Worm (Caenorhabditis elegans) whole organism, young adult: Measurements from ENCODE around the gene C46A5.6.

ENCODE experiments used
- C06A6.2 ChIP-seq: fragments of 200-800 bp; sonication (Bioruptor generic); conservative IDR thresholded peaks from 2 replicates; pipeline ENCODE4 v1.3.6; 2022; ENCODE audit warnings: missing genetic modification characterization, missing compliant biosample characterization
- F33H1.4 ChIP-seq: fragments of 200-800 bp; sonication (Bioruptor generic); IDR thresholded peaks from 2 replicates; pipeline ENCODE4 v1.3.6; 2022; ENCODE audit warnings: missing genetic modification reagents, missing genetic modification characterization, missing compliant biosample characterization
- F39B2.1 ChIP-seq: fragments of 200-800 bp; sonication (Bioruptor generic); IDR thresholded peaks from 2 replicates; pipeline ENCODE4 v1.3.6; 2022; ENCODE audit warnings: missing genetic modification reagents, missing genetic modification characterization, missing compliant biosample characterization
- F52B5.7 ChIP-seq: sonication (generic microtip); optimal IDR thresholded peaks from 2 replicates; lab custom pipeline; 2016; ENCODE audit warnings: mild to moderate bottlenecking, missing genetic modification characterization, missing compliant biosample characterization
- F57A8.1 ChIP-seq: fragments of 200-800 bp; sonication (Bioruptor generic); optimal IDR thresholded peaks from 2 replicates; lab custom pipeline; 2018; ENCODE audit warnings: mild to moderate bottlenecking, missing genetic modification characterization, moderate library complexity, missing compliant biosample characterization
- F57C9.4 ChIP-seq: sonication (generic microtip); optimal IDR thresholded peaks from 2 replicates; lab custom pipeline; 2017; ENCODE audit warnings: mild to moderate bottlenecking, missing genetic modification characterization, missing compliant biosample characterization
- K11D2.4 ChIP-seq: fragments of 200-800 bp; sonication (Bioruptor generic); IDR thresholded peaks from 2 replicates; pipeline ENCODE4 v1.3.6; 2022; ENCODE audit warnings: missing genetic modification reagents, missing genetic modification characterization, missing compliant biosample characterization
- K12H6.12 ChIP-seq: fragments of 200-800 bp; sonication (Bioruptor generic); optimal IDR thresholded peaks from 2 replicates; lab custom pipeline; 2018; ENCODE audit warnings: mild to moderate bottlenecking, missing genetic modification characterization, missing compliant biosample characterization
- Y53F4B.3 ChIP-seq: fragments of 200-800 bp; sonication (Bioruptor generic); IDR thresholded peaks from 2 replicates; pipeline ENCODE4 v1.3.6; 2022; ENCODE audit warnings: missing genetic modification reagents, missing genetic modification characterization, missing compliant biosample characterization
- Y56A3A.18 ChIP-seq: fragments of 200-800 bp; sonication (Bioruptor generic); IDR thresholded peaks from 2 replicates; pipeline ENCODE4 v1.3.6; 2022; ENCODE audit warnings: missing genetic modification reagents, missing genetic modification characterization, missing compliant biosample characterization
- Y79H2A.3 ChIP-seq: fragments of 200-800 bp; sonication (Bioruptor generic); conservative IDR thresholded peaks from 2 replicates; pipeline ENCODE4 v1.3.6; 2022; ENCODE audit warnings: missing genetic modification reagents, missing genetic modification characterization, missing compliant biosample characterization
- Y95B8A.8 ChIP-seq: fragments of 200-800 bp; sonication (Bioruptor generic); IDR thresholded peaks from 2 replicates; pipeline ENCODE4 v1.3.6; 2022; ENCODE audit warnings: missing genetic modification reagents, missing genetic modification characterization, missing compliant biosample characterization
- aptf-3 ChIP-seq: fragments of 200-800 bp; sonication (Bioruptor generic); IDR thresholded peaks from 2 replicates; pipeline ENCODE4 v1.3.6; 2022; ENCODE audit warnings: missing genetic modification characterization, missing compliant biosample characterization
- athp-1 ChIP-seq: sonication (generic microtip); optimal IDR thresholded peaks from 2 replicates; lab custom pipeline; 2017; ENCODE audit warnings: mild to moderate bottlenecking, missing genetic modification characterization, missing compliant biosample characterization
- attf-6 ChIP-seq: fragments of 200-800 bp; sonication (Bioruptor generic); IDR thresholded peaks from 2 replicates; pipeline ENCODE4 v1.3.6; 2022; ENCODE audit warnings: missing genetic modification reagents, missing genetic modification characterization, missing compliant biosample characterization
- ccch-3 ChIP-seq: fragments of 200-800 bp; sonication (Bioruptor generic); optimal IDR thresholded peaks from 2 replicates; lab custom pipeline; 2018; ENCODE audit warnings: mild to moderate bottlenecking, missing genetic modification characterization, missing compliant biosample characterization
- ceh-100 ChIP-seq: fragments of 200-800 bp; sonication (Bioruptor generic); IDR thresholded peaks from 2 replicates; pipeline ENCODE4 v1.3.6; 2022; ENCODE audit warnings: missing genetic modification reagents, missing genetic modification characterization, missing compliant biosample characterization
- ceh-27 ChIP-seq: fragments of 200-800 bp; sonication (Bioruptor generic); optimal IDR thresholded peaks from 2 replicates; lab custom pipeline; 2018; ENCODE audit warnings: mild to moderate bottlenecking, missing genetic modification characterization, moderate library complexity, missing compliant biosample characterization
- ceh-58 ChIP-seq: fragments of 200-800 bp; sonication (Bioruptor generic); IDR thresholded peaks from 2 replicates; pipeline ENCODE4 v1.3.6; 2022; ENCODE audit warnings: missing genetic modification characterization, missing compliant biosample characterization
- ceh-79 ChIP-seq: sonication (generic microtip); optimal IDR thresholded peaks from 2 replicates; lab custom pipeline; 2017; ENCODE audit warnings: mild to moderate bottlenecking, missing genetic modification characterization, missing compliant biosample characterization
- chd-7 ChIP-seq: sonication (generic microtip); optimal IDR thresholded peaks from 2 replicates; lab custom pipeline; 2016; ENCODE audit warnings: mild to moderate bottlenecking, missing genetic modification characterization, moderate library complexity, missing compliant biosample characterization
- dox-1 ChIP-seq: fragments of 200-800 bp; sonication (Bioruptor generic); IDR thresholded peaks from 2 replicates; pipeline ENCODE4 v1.3.6; 2022; ENCODE audit warnings: missing genetic modification reagents, missing genetic modification characterization, missing compliant biosample characterization
- dpff-1 ChIP-seq: sonication (generic microtip); optimal IDR thresholded peaks from 2 replicates; lab custom pipeline; 2017; ENCODE audit warnings: mild to moderate bottlenecking, missing genetic modification characterization, missing compliant biosample characterization
- dpl-1 ChIP-seq: fragments of 150-350 bp; optimal IDR thresholded peaks from 2 replicates; lab custom pipeline; 2014; ENCODE audit warnings: missing biosample characterization, missing genetic modification reagents, missing genetic modification characterization
- fkh-3 ChIP-seq: sonication (generic microtip); optimal IDR thresholded peaks from 2 replicates; lab custom pipeline; 2016; ENCODE audit warnings: mild to moderate bottlenecking, missing genetic modification characterization, missing compliant biosample characterization
- hlh-26 ChIP-seq: fragments of 200-800 bp; sonication (Bioruptor generic); conservative IDR thresholded peaks from 2 replicates; pipeline ENCODE4 v1.3.6; 2022; ENCODE audit warnings: missing genetic modification reagents, missing genetic modification characterization, missing compliant biosample characterization
- hmg-1.2 ChIP-seq: fragments of 200-800 bp; sonication (Bioruptor generic); IDR thresholded peaks from 2 replicates; pipeline ENCODE4 v1.3.6; 2022; ENCODE audit warnings: missing genetic modification reagents, missing genetic modification characterization, missing compliant biosample characterization
- hsf-1 ChIP-seq: fragments of 200-800 bp; sonication (Bioruptor generic); IDR thresholded peaks from 2 replicates; pipeline ENCODE4 v1.3.6; 2022; ENCODE audit warnings: missing genetic modification reagents, missing genetic modification characterization, missing compliant biosample characterization
- lag-1 ChIP-seq: fragments of 200-800 bp; sonication (Bioruptor generic); IDR thresholded peaks from 2 replicates; pipeline ENCODE4 v1.3.6; 2022; ENCODE audit warnings: missing genetic modification reagents, missing genetic modification characterization, missing compliant biosample characterization
- lin-26 ChIP-seq: fragments of 200-800 bp; sonication (Bioruptor generic); IDR thresholded peaks from 2 replicates; pipeline ENCODE4 v1.3.6; 2022; ENCODE audit warnings: missing genetic modification reagents, missing genetic modification characterization, missing compliant biosample characterization
- lin-35 ChIP-seq, 3 experiments: fragments of 150-350 bp in 2 of 3; sonication (generic microtip) in 1 of 3; optimal IDR thresholded peaks; 2 replicates each; lab custom pipeline; 2014 to 2018; ENCODE audit warnings: missing biosample characterization in 3 of 3, missing genetic modification characterization in 3 of 3, missing genetic modification reagents in 3 of 3
- lin-40 ChIP-seq: sonication (generic microtip); optimal IDR thresholded peaks from 2 replicates; lab custom pipeline; 2016; ENCODE audit warnings: missing genetic modification characterization, mild to moderate bottlenecking, missing compliant biosample characterization, missing genotype, missing genetic modification reagents
- lsy-27 ChIP-seq: sonication (generic microtip); optimal IDR thresholded peaks from 2 replicates; lab custom pipeline; 2017; ENCODE audit warnings: missing genetic modification characterization, mild to moderate bottlenecking, missing compliant biosample characterization, antibody characterized with exemption, missing genotype, borderline replicate concordance; ENCODE audit not compliant: insufficient read depth
- madf-10 ChIP-seq: sonication (generic microtip); optimal IDR thresholded peaks from 2 replicates; lab custom pipeline; 2016; ENCODE audit warnings: mild to moderate bottlenecking, missing genetic modification characterization, missing compliant biosample characterization
- madf-3 ChIP-seq: fragments of 200-800 bp; sonication (Bioruptor generic); IDR thresholded peaks from 2 replicates; pipeline ENCODE4 v1.3.6; 2022; ENCODE audit warnings: missing genetic modification reagents, missing genetic modification characterization, missing compliant biosample characterization
- madf-6 ChIP-seq: fragments of 200-800 bp; sonication (Bioruptor generic); IDR thresholded peaks from 2 replicates; pipeline ENCODE4 v1.3.6; 2022; ENCODE audit warnings: missing genetic modification reagents, missing genetic modification characterization, missing compliant biosample characterization
- mcd-1 ChIP-seq: fragments of 200-800 bp; sonication (Bioruptor generic); IDR thresholded peaks from 2 replicates; pipeline ENCODE4 v1.3.6; 2022; ENCODE audit warnings: missing genetic modification reagents, missing genetic modification characterization, missing compliant biosample characterization
- mes-4 ChIP-seq: sonication (generic microtip); optimal IDR thresholded peaks from 2 replicates; lab custom pipeline; 2016; ENCODE audit warnings: missing genotype, missing genetic modification characterization, missing compliant biosample characterization
- nfya-1 ChIP-seq: sonication (generic microtip); optimal IDR thresholded peaks from 2 replicates; lab custom pipeline; 2017; ENCODE audit warnings: antibody characterized with exemption, missing compliant biosample characterization, missing genetic modification characterization, borderline replicate concordance; ENCODE audit not compliant: insufficient read depth
- nhr-90 ChIP-seq: sonication (generic microtip); optimal IDR thresholded peaks from 2 replicates; lab custom pipeline; 2016; ENCODE audit warnings: missing genotype, mild to moderate bottlenecking, missing genetic modification characterization, missing compliant biosample characterization
- pha-4 ChIP-seq: fragments of 150-350 bp; sonication (generic microtip); optimal IDR thresholded peaks from 2 replicates; lab custom pipeline; 2014; ENCODE audit warnings: missing biosample characterization, missing genetic modification reagents, missing genetic modification characterization
- repo-1 ChIP-seq: sonication (generic microtip); optimal IDR thresholded peaks from 2 replicates; lab custom pipeline; 2017; ENCODE audit warnings: mild to moderate bottlenecking, missing genetic modification characterization, missing compliant biosample characterization
- sptf-2 ChIP-seq: fragments of 200-800 bp; sonication (Bioruptor generic); optimal IDR thresholded peaks from 2 replicates; lab custom pipeline; 2018; ENCODE audit warnings: mild to moderate bottlenecking, missing genetic modification characterization, missing compliant biosample characterization
- xnd-1 ChIP-seq: sonication (generic microtip); optimal IDR thresholded peaks from 2 replicates; lab custom pipeline; 2016; ENCODE audit warnings: missing genotype, missing genetic modification reagents, missing genetic modification characterization, missing compliant biosample characterization
- zim-3 ChIP-seq: sonication (generic microtip); optimal IDR thresholded peaks from 2 replicates; lab custom pipeline; 2017; ENCODE audit warnings: mild to moderate bottlenecking, missing genetic modification characterization, moderate library complexity, missing compliant biosample characterization
- ztf-18 ChIP-seq: sonication (generic microtip); optimal IDR thresholded peaks from 2 replicates; lab custom pipeline; 2016; ENCODE audit warnings: missing genotype, mild to moderate bottlenecking, missing genetic modification characterization, missing compliant biosample characterization
- ztf-3 ChIP-seq: fragments of 200-800 bp; sonication (Bioruptor generic); optimal IDR thresholded peaks from 2 replicates; lab custom pipeline; 2018; ENCODE audit warnings: mild to moderate bottlenecking, missing genetic modification characterization, missing compliant biosample characterization
- ztf-6 ChIP-seq: fragments of 200-800 bp; sonication (Bioruptor generic); IDR thresholded peaks from 2 replicates; pipeline ENCODE4 v1.3.6; 2022; ENCODE audit warnings: missing genetic modification reagents, missing genetic modification characterization, missing compliant biosample characterization

The C46A5.6 gene

ce11 chrIV:7790801-7791588 lies 27.3 kb upstream of the C46A5.6 start, which contains the start of gene rsp-6 (continued):
- peak; percentile 63 for TF ChIP-seq lin-40 (tag; lab: Kevin White, UChicago)
- no peak for TF ChIP-seq repo-1 (tag; lab: Kevin White, UChicago)
- TF ChIP-seq xnd-1 (tag; lab: Kevin White, UChicago) = peak; percentile 78
- peak; percentile 99 for TF ChIP-seq madf-3 (GFP tag; lab: Robert Waterston, UW)
- TF ChIP-seq zim-3 (tag; lab: Kevin White, UChicago) = no peak
- peak; percentile 77 for TF ChIP-seq lin-26 (GFP tag; lab: Robert Waterston, UW)
- no peak for TF ChIP-seq lsy-27 (tag; lab: Kevin White, UChicago)
- TF ChIP-seq mcd-1 (GFP tag; lab: Robert Waterston, UW) = peak; percentile 83
- no peak for TF ChIP-seq sptf-2 (GFP tag; lab: Kevin White, UChicago)
- TF ChIP-seq dox-1 (GFP tag; lab: Robert Waterston, UW) = peak; percentile 84
- peak; percentile 58; the same call in 1 of the 2 replicates for TF ChIP-seq hmg-1.2 (GFP tag; lab: Robert Waterston, UW)
- no peak for TF ChIP-seq F57A8.1 (GFP tag; lab: Kevin White, UChicago)
- no peak for TF ChIP-seq lag-1 (GFP tag; lab: Robert Waterston, UW)
- TF ChIP-seq ceh-27 = peak; percentile 83
- TF ChIP-seq Y79H2A.3 (GFP tag; lab: Robert Waterston, UW) = no peak
- TF ChIP-seq madf-6 (GFP tag; lab: Robert Waterston, UW) = peak; percentile 95
- no peak for TF ChIP-seq Y53F4B.3
- peak; percentile 67; the same call in 1 of the 2 replicates for TF ChIP-seq hsf-1 (GFP tag; lab: Robert Waterston, UW)
- no peak for TF ChIP-seq nfya-1 (tag; lab: Kevin White, UChicago)
- TF ChIP-seq ccch-3 (GFP tag; lab: Kevin White, UChicago) = no peak
- no peak for TF ChIP-seq ztf-3 (GFP tag; lab: Kevin White, UChicago)
- peak; percentile 94 for TF ChIP-seq F33H1.4
- peak; percentile 61 for TF ChIP-seq ceh-100 (GFP tag; lab: Robert Waterston, UW)
- TF ChIP-seq madf-10 = peak; percentile 88
- no peak for TF ChIP-seq ztf-6
- no peak for TF ChIP-seq hlh-26 (GFP tag; lab: Robert Waterston, UW)
- no peak for TF ChIP-seq K11D2.4
- no peak for TF ChIP-seq aptf-3 (GFP tag; lab: Robert Waterston, UW)
- no peak for TF ChIP-seq Y56A3A.18
- no peak; the same call in 1 of the 2 replicates for TF ChIP-seq attf-6 (GFP tag; lab: Robert Waterston, UW)
- no peak for TF ChIP-seq ceh-79
- no peak for TF ChIP-seq Y95B8A.8 (GFP tag; lab: Robert Waterston, UW)
- TF ChIP-seq dpl-1 (GFP tag; lab: Kevin White, UChicago) = peak; percentile 93
- no peak for TF ChIP-seq mes-4 (tag; lab: Kevin White, UChicago)
- TF ChIP-seq C06A6.2 (GFP tag; lab: Robert Waterston, UW) = no peak
- TF ChIP-seq pha-4 (tag; lab: Kevin White, UChicago) = peak; percentile 13
- TF ChIP-seq F52B5.7 (tag; lab: Kevin White, UChicago) = no peak
- no peak for TF ChIP-seq dpff-1
- no peak for TF ChIP-seq F57C9.4 (tag; lab: Kevin White, UChicago)
- TF ChIP-seq fkh-3 (tag; lab: Kevin White, UChicago) = no peak
- TF ChIP-seq athp-1 (tag; lab: Kevin White, UChicago) = no peak
- no peak for TF ChIP-seq ceh-58 (GFP tag; lab: Robert Waterston, UW)
- peak; percentile 19 for TF ChIP-seq nhr-90
- no peak for TF ChIP-seq chd-7 (tag; lab: Kevin White, UChicago)
- TF ChIP-seq F39B2.1 (GFP tag; lab: Robert Waterston, UW) = no peak
- peak; percentile 73 for TF ChIP-seq K12H6.12 (tag; lab: Kevin White, UChicago)
- TF ChIP-seq lin-35 (GFP tag; optimal IDR thresholded peaks at IDR 0.05; lab: Kevin White, UChicago) = peak; percentile 14 to 92 (median 56)
- TF ChIP-seq ztf-18 (tag; lab: Kevin White, UChicago) = peak; percentile 27
